Worm (Caenorhabditis elegans) whole organism, L3 larva: ENCODE results near the gene eri-5.

Source experiments
- R02D3.7 ChIP-seq: fragments of 150-350 bp; optimal IDR thresholded peaks from 2 replicates; lab custom pipeline; 2014; ENCODE audit warnings: missing biosample characterization, missing genetic modification characterization
- ZK546.5 ChIP-seq: sonication (generic microtip); optimal IDR thresholded peaks from 2 replicates; lab custom pipeline; 2017; ENCODE audit warnings: missing biosample characterization, missing genetic modification characterization
- aly-2 ChIP-seq: fragments of 150-350 bp; optimal IDR thresholded peaks from 2 replicates; lab custom pipeline; 2014; ENCODE audit warnings: missing biosample characterization, missing genetic modification characterization
- ama-1 ChIP-seq: fragments of 150-350 bp; optimal IDR thresholded peaks from 2 replicates; lab custom pipeline; 2018
- ceh-16 ChIP-seq: sonication (generic microtip); optimal IDR thresholded peaks from 2 replicates; lab custom pipeline; 2017; ENCODE audit warnings: missing biosample characterization, missing genetic modification characterization
- ceh-28 ChIP-seq: fragments of 150-350 bp; optimal IDR thresholded peaks from 2 replicates; lab custom pipeline; 2014; ENCODE audit warnings: missing biosample characterization, missing genetic modification reagents, missing genetic modification characterization
- ceh-82 ChIP-seq: fragments of 150-350 bp; optimal IDR thresholded peaks from 2 replicates; lab custom pipeline; 2014; ENCODE audit warnings: missing biosample characterization, missing genetic modification characterization
- ceh-9 ChIP-seq: sonication (generic microtip); optimal IDR thresholded peaks from 2 replicates; lab custom pipeline; 2018; ENCODE audit warnings: missing biosample characterization, missing genetic modification characterization
- daf-12 ChIP-seq: fragments of 150-350 bp; optimal IDR thresholded peaks from 2 replicates; lab custom pipeline; 2014; ENCODE audit warnings: missing biosample characterization, missing genetic modification reagents, missing genetic modification characterization
- egl-27 ChIP-seq: sonication (generic microtip); optimal IDR thresholded peaks from 4 replicates; lab custom pipeline; 2017; ENCODE audit warnings: missing biosample characterization, missing genetic modification reagents, missing genetic modification characterization
- egl-5 ChIP-seq: fragments of 150-350 bp; optimal IDR thresholded peaks from 2 replicates; lab custom pipeline; 2017; ENCODE audit warnings: missing biosample characterization, missing genetic modification reagents, missing genetic modification characterization, inconsistent platforms
- elt-1 ChIP-seq: fragments of 150-350 bp; optimal IDR thresholded peaks from 2 replicates; lab custom pipeline; 2014; ENCODE audit warnings: missing biosample characterization, missing genetic modification characterization
- elt-2 ChIP-seq: sonication (generic microtip); optimal IDR thresholded peaks from 2 replicates; lab custom pipeline; 2016; ENCODE audit warnings: missing genetic modification reagents, mild to moderate bottlenecking, missing genetic modification characterization, missing compliant biosample characterization
- elt-3 ChIP-seq, 3 experiments: fragments of 150-350 bp in 1 of 3; sonication (generic microtip) in 2 of 3; optimal IDR thresholded peaks; 2 replicates in 2 of 3; 4 replicates in 1 of 3; lab custom pipeline; 2014 to 2017; ENCODE audit warnings: missing biosample characterization in 3 of 3, missing genetic modification characterization in 3 of 3
- eor-1 ChIP-seq, 2 experiments: fragments of 150-350 bp; optimal IDR thresholded peaks; 2 replicates each; lab custom pipeline; 2014 to 2018; ENCODE audit warnings: missing biosample characterization in 2 of 2, missing genetic modification characterization in 2 of 2
- fkh-10 ChIP-seq: sonication (generic microtip); optimal IDR thresholded peaks from 2 replicates; lab custom pipeline; 2017; ENCODE audit warnings: missing biosample characterization, missing genetic modification reagents, missing genetic modification characterization
- fkh-2 ChIP-seq: fragments of 150-350 bp; optimal IDR thresholded peaks from 2 replicates; lab custom pipeline; 2014; ENCODE audit warnings: missing biosample characterization, missing genetic modification reagents, missing genetic modification characterization
- fos-1 ChIP-seq: fragments of 150-350 bp; optimal IDR thresholded peaks from 2 replicates; lab custom pipeline; 2014; ENCODE audit warnings: missing biosample characterization, missing genetic modification characterization
- hmg-11 ChIP-seq: sonication (generic microtip); optimal IDR thresholded peaks from 2 replicates; lab custom pipeline; 2016; ENCODE audit warnings: missing genetic modification characterization, missing compliant biosample characterization
- jun-1 ChIP-seq: fragments of 150-350 bp; optimal IDR thresholded peaks from 2 replicates; lab custom pipeline; 2014; ENCODE audit warnings: missing biosample characterization, missing genetic modification reagents, missing genetic modification characterization
- lin-15B ChIP-seq: fragments of 150-350 bp; optimal IDR thresholded peaks from 2 replicates; lab custom pipeline; 2014; ENCODE audit warnings: missing biosample characterization, missing genetic modification characterization
- lin-39 ChIP-seq: fragments of 150-350 bp; optimal IDR thresholded peaks from 2 replicates; lab custom pipeline; 2018; ENCODE audit warnings: missing biosample characterization, missing genetic modification reagents, missing genetic modification characterization
- lsy-12 ChIP-seq: sonication (generic microtip); optimal IDR thresholded peaks from 2 replicates; lab custom pipeline; 2016; ENCODE audit warnings: mild to moderate bottlenecking, missing genetic modification characterization, missing compliant biosample characterization
- mdl-1 ChIP-seq: fragments of 150-350 bp; optimal IDR thresholded peaks from 2 replicates; lab custom pipeline; 2014; ENCODE audit warnings: missing biosample characterization, missing genetic modification characterization
- mml-1 ChIP-seq: fragments of 150-350 bp; sonication (generic microtip); optimal IDR thresholded peaks from 3 replicates; lab custom pipeline; 2014; ENCODE audit warnings: missing biosample characterization, missing genetic modification characterization
- nfya-1 ChIP-seq: sonication (generic microtip); optimal IDR thresholded peaks from 2 replicates; lab custom pipeline; 2017; ENCODE audit warnings: missing genetic modification characterization, mild to moderate bottlenecking, missing compliant biosample characterization, antibody characterized with exemption, moderate library complexity; ENCODE audit not compliant: insufficient read depth
- nhr-11 ChIP-seq: fragments of 150-350 bp; optimal IDR thresholded peaks from 2 replicates; lab custom pipeline; 2014; ENCODE audit warnings: missing biosample characterization, missing genetic modification characterization
- nhr-12 ChIP-seq: fragments of 150-350 bp; optimal IDR thresholded peaks from 2 replicates; lab custom pipeline; 2014; ENCODE audit warnings: missing biosample characterization, missing genetic modification characterization
- nhr-23 ChIP-seq: fragments of 150-350 bp; optimal IDR thresholded peaks from 2 replicates; lab custom pipeline; 2014; ENCODE audit warnings: missing biosample characterization, missing genetic modification reagents, missing genetic modification characterization
- nhr-237 ChIP-seq: fragments of 150-350 bp; optimal IDR thresholded peaks from 2 replicates; lab custom pipeline; 2014; ENCODE audit warnings: missing biosample characterization, missing genetic modification characterization
- nhr-25 ChIP-seq: sonication (generic microtip); optimal IDR thresholded peaks from 2 replicates; lab custom pipeline; 2017; ENCODE audit warnings: missing biosample characterization, missing genetic modification characterization
- nhr-28 ChIP-seq: fragments of 150-350 bp; optimal IDR thresholded peaks from 2 replicates; lab custom pipeline; 2014; ENCODE audit warnings: missing biosample characterization, missing genetic modification characterization
- nhr-43 ChIP-seq: sonication (generic microtip); optimal IDR thresholded peaks from 2 replicates; lab custom pipeline; 2016; ENCODE audit warnings: mild to moderate bottlenecking, missing genetic modification characterization, missing compliant biosample characterization; ENCODE audit not compliant: poor library complexity, severe bottlenecking
- nhr-67 ChIP-seq: fragments of 150-350 bp; optimal IDR thresholded peaks from 2 replicates; lab custom pipeline; 2014; ENCODE audit warnings: missing biosample characterization, missing genetic modification characterization
- nhr-76 ChIP-seq: fragments of 150-350 bp; sonication (generic microtip); optimal IDR thresholded peaks from 5 replicates; lab custom pipeline; 2014; ENCODE audit warnings: missing biosample characterization, missing genetic modification characterization
- nhr-77 ChIP-seq: fragments of 150-350 bp; optimal IDR thresholded peaks from 2 replicates; lab custom pipeline; 2014; ENCODE audit warnings: missing biosample characterization, missing genetic modification characterization
- pha-4 ChIP-seq: fragments of 150-350 bp; optimal IDR thresholded peaks from 2 replicates; lab custom pipeline; 2014; ENCODE audit warnings: missing biosample characterization, missing genetic modification reagents, missing genetic modification characterization
- pqm-1 ChIP-seq: fragments of 150-350 bp; optimal IDR thresholded peaks from 2 replicates; lab custom pipeline; 2017; ENCODE audit warnings: missing biosample characterization, missing genetic modification characterization, inconsistent platforms
- sea-2 ChIP-seq: fragments of 150-350 bp; sonication (generic microtip); optimal IDR thresholded peaks from 4 replicates; lab custom pipeline; 2014; ENCODE audit warnings: missing biosample characterization, missing genetic modification reagents, missing genetic modification characterization
- skn-1 ChIP-seq: fragments of 150-350 bp; optimal IDR thresholded peaks from 2 replicates; lab custom pipeline; 2014; ENCODE audit warnings: missing biosample characterization, missing genetic modification characterization
- snpc-4 ChIP-seq: fragments of 150-350 bp; optimal IDR thresholded peaks from 2 replicates; lab custom pipeline; 2014; ENCODE audit warnings: missing biosample characterization, missing genetic modification characterization
- tbx-2 ChIP-seq: sonication (generic microtip); optimal IDR thresholded peaks from 2 replicates; lab custom pipeline; 2016; ENCODE audit warnings: mild to moderate bottlenecking, missing genetic modification characterization, missing compliant biosample characterization
- unc-39 ChIP-seq: sonication (generic microtip); optimal IDR thresholded peaks from 4 replicates; lab custom pipeline; 2017; ENCODE audit warnings: missing biosample characterization, missing genetic modification characterization
- unc-62 ChIP-seq: fragments of 150-350 bp; sonication (generic microtip); optimal IDR thresholded peaks from 4 replicates; lab custom pipeline; 2014; ENCODE audit warnings: missing biosample characterization, missing genetic modification reagents, missing genetic modification characterization
- zag-1 ChIP-seq: fragments of 150-350 bp; optimal IDR thresholded peaks from 2 replicates; lab custom pipeline; 2014; ENCODE audit warnings: missing biosample characterization, missing genetic modification characterization
- ztf-11 ChIP-seq: fragments of 150-350 bp; optimal IDR thresholded peaks from 2 replicates; lab custom pipeline; 2014; ENCODE audit warnings: missing biosample characterization, missing genetic modification characterization
- ztf-4 ChIP-seq: fragments of 150-350 bp; optimal IDR thresholded peaks from 2 replicates; lab custom pipeline; 2014; ENCODE audit warnings: missing biosample characterization, missing genetic modification characterization

Gene eri-5

ce11 chrIV:2407704-2408103 is 17.1 kb downstream of the eri-5 start:
- TF ChIP-seq elt-3 (tag; optimal IDR thresholded peaks at IDR 0.05; lab: Kevin White, UChicago): no peak
- no peak for TF ChIP-seq fos-1
- no peak for TF ChIP-seq elt-2 (tag; lab: Kevin White, UChicago)
- TF ChIP-seq eor-1 (tag; optimal IDR thresholded peaks at IDR 0.05; lab: Kevin White, UChicago): no peak
- TF ChIP-seq lin-15B (tag; lab: Kevin White, UChicago): no peak
- TF ChIP-seq nhr-23 (tag; lab: Kevin White, UChicago): no peak
- TF ChIP-seq unc-39 (tag; lab: Kevin White, UChicago): no peak

ce11 chrIV:2408437-2408836 is 17.8 kb downstream of the eri-5 start:
- TF ChIP-seq pqm-1 (tag; lab: Kevin White, UChicago) (peak; percentile 58), elt-3 (tag; optimal IDR thresholded peaks at IDR 0.05; lab: Kevin White, UChicago) (peak in 1 of 3 experiments; percentile 56), ceh-9 (tag; lab: Kevin White, UChicago) (no peak), nhr-12 (tag; lab: Kevin White, UChicago) (no peak), aly-2 (no peak), nhr-11 (tag; lab: Kevin White, UChicago) (peak; percentile 26), mdl-1 (no peak), lsy-12 (peak; percentile 60), nhr-43 (tag; lab: Kevin White, UChicago) (peak; percentile 74), nhr-23 (tag; lab: Kevin White, UChicago) (peak; percentile 30), nhr-237 (tag; lab: Kevin White, UChicago) (no peak), ZK546.5 (tag; lab: Kevin White, UChicago) (no peak), ztf-11 (tag; lab: Kevin White, UChicago) (no peak), egl-27 (tag; lab: Kevin White, UChicago) (peak; percentile 48), R02D3.7 (tag; lab: Kevin White, UChicago) (peak; percentile 12), ceh-28 (tag; lab: Kevin White, UChicago) (no peak), pha-4 (tag; lab: Kevin White, UChicago) (peak; percentile 73), tbx-2 (peak; percentile 73), elt-1 (peak; percentile 10), ama-1 (lab: Kevin White, UChicago) (peak; percentile 64), egl-5 (tag; lab: Kevin White, UChicago) (peak; percentile 15), lin-15B (tag; lab: Kevin White, UChicago) (peak; percentile 57), skn-1 (tag; lab: Kevin White, UChicago) (peak; percentile 85), ceh-16 (no peak), snpc-4 (tag; lab: Kevin White, UChicago) (no peak), unc-62 (GFP tag; lab: Kevin White, UChicago) (no peak), nhr-25 (tag; lab: Kevin White, UChicago) (peak; percentile 66), zag-1 (no peak), nfya-1 (tag; lab: Kevin White, UChicago) (peak; percentile 89), jun-1 (tag; lab: Kevin White, UChicago) (peak; percentile 43), eor-1 (tag; optimal IDR thresholded peaks at IDR 0.05; lab: Kevin White, UChicago) (no peak), ztf-4 (tag; lab: Kevin White, UChicago) (no peak), sea-2 (GFP tag; lab: Kevin White, UChicago) (no peak), mml-1 (tag; lab: Kevin White, UChicago) (no peak), ceh-82 (peak; percentile 57), lin-39 (tag; lab: Kevin White, UChicago) (peak; percentile 93), fos-1 (peak; percentile 44), elt-2 (tag; lab: Kevin White, UChicago) (peak; percentile 46), hmg-11 (tag; lab: Kevin White, UChicago) (peak; percentile 87), nhr-67 (tag; lab: Kevin White, UChicago) (no peak), nhr-77 (tag; lab: Kevin White, UChicago) (no peak), fkh-10 (peak; percentile 19), unc-39 (tag; lab: Kevin White, UChicago) (peak; percentile 1), fkh-2 (tag; lab: Kevin White, UChicago) (no peak), nhr-28 (tag; lab: Kevin White, UChicago) (no peak), daf-12 (tag; lab: Kevin White, UChicago) (no peak), nhr-76 (tag; lab: Kevin White, UChicago) (no peak)
